Worm (Caenorhabditis elegans) whole organism, L4/young adult: ENCODE data around the gene best-9.
"Not testable (repeated sequence)": the region's sequence is repeated elsewhere in the genome, so short reads cannot be mapped to it uniquely, and the experiment has no call there.

Experiments
- W03F9.2 ChIP-seq: fragments of 150-350 bp; optimal IDR thresholded peaks from 2 replicates; lab custom pipeline; 2014; ENCODE audit warnings: missing biosample characterization, missing genetic modification characterization
- dao-5 ChIP-seq: sonication (generic microtip); optimal IDR thresholded peaks from 2 replicates; lab custom pipeline; 2016; ENCODE audit warnings: missing genotype, missing genetic modification characterization, moderate library complexity, missing compliant biosample characterization
- him-1 ChIP-seq: sonication (generic microtip); optimal IDR thresholded peaks from 2 replicates; lab custom pipeline; 2016; ENCODE audit warnings: missing genotype, missing genetic modification reagents, missing genetic modification characterization, missing compliant biosample characterization

The best-9 gene

ce11 chrIV:6575959-6576727 lies 15.6 kb downstream of the best-9 start:
- TF ChIP-seq him-1 (tag; lab: Kevin White, UChicago) (no peak), dao-5 (tag; lab: Kevin White, UChicago) (no peak), W03F9.2 (tag; lab: Kevin White, UChicago) (no peak)

- TF ChIP-seq him-1 (tag; lab: Kevin White, UChicago) (no peak), W03F9.2 (tag; lab: Kevin White, UChicago) (no peak), dao-5 (tag; lab: Kevin White, UChicago) (no peak)
Measured at ce11 chrIV:6576728-6577101, 16.2 kb downstream of the best-9 start.

- TF ChIP-seq dao-5 (tag; lab: Kevin White, UChicago) (no peak), W03F9.2 (tag; lab: Kevin White, UChicago) (no peak), him-1 (tag; lab: Kevin White, UChicago) (no peak)
Measured at ce11 chrIV:6577914-6578313, 17.4 kb downstream of the best-9 start, which contains the start of gene C43G2.3. TSS of gene C43G2.3 (plus strand) at chrIV:6578214.

- no peak for TF ChIP-seq him-1 (tag; lab: Kevin White, UChicago)
- no peak for TF ChIP-seq W03F9.2 (tag; lab: Kevin White, UChicago)
- TF ChIP-seq dao-5 (tag; lab: Kevin White, UChicago): no peak
Measured at ce11 chrIV:6581658-6582057, 21.1 kb downstream of the best-9 start.

- TF ChIP-seq W03F9.2 (tag; lab: Kevin White, UChicago): no peak
- no peak for TF ChIP-seq him-1 (tag; lab: Kevin White, UChicago)
Measured at ce11 chrIV:6582604-6583003, 22.1 kb downstream of the best-9 start, which contains the start of gene odr-8. TSS of gene odr-8 (minus strand) at chrIV:6582704.

ce11 chrIV:6585397-6585921 lies 24.9 kb downstream of the best-9 start, which contains the start of the genes F38A5.2 and dnj-11:
TSS of gene F38A5.2 (minus strand) at chrIV:6585400.
TSS of gene dnj-11 (plus strand) at chrIV:6585871.
- TF ChIP-seq W03F9.2 (tag; lab: Kevin White, UChicago) (peak; percentile 92), him-1 (tag; lab: Kevin White, UChicago) (peak; percentile 27), dao-5 (tag; lab: Kevin White, UChicago) (no peak)

ce11 chrIV:6588080-6588613 lies 27.6 kb downstream of the best-9 start:
- TF ChIP-seq W03F9.2 (tag; lab: Kevin White, UChicago): no peak
- TF ChIP-seq him-1 (tag; lab: Kevin White, UChicago): no peak
- TF ChIP-seq dao-5 (tag; lab: Kevin White, UChicago): no peak

ce11 chrIV:6590029-6590428 lies 29.5 kb downstream of the best-9 start, which contains the start of the genes lec-11 and irld-7:
TSS of gene lec-11 (minus strand) at chrIV:6590154.
TSS of gene irld-7 (plus strand) at chrIV:6590360.
- TF ChIP-seq dao-5 (tag; lab: Kevin White, UChicago) (no peak), W03F9.2 (tag; lab: Kevin White, UChicago) (no peak), him-1 (tag; lab: Kevin White, UChicago) (no peak)

ce11 chrIV:6591010-6591746 lies 30.6 kb downstream of the best-9 start, which contains the start of the genes nspb-1 and nspb-2:
TSS of gene nspb-1 (minus strand) at chrIV:6591110.
TSS of gene nspb-2 (plus strand) at chrIV:6591696.
- not testable (repeated sequence) for TF ChIP-seq W03F9.2, him-1, dao-5 (tag; lab: Kevin White, UChicago)

- TF ChIP-seq him-1, dao-5, W03F9.2 (tag; lab: Kevin White, UChicago): not testable (repeated sequence)
Measured at ce11 chrIV:6594871-6595270, 34.3 kb downstream of the best-9 start, which contains the start of gene nspb-3. TSS of gene nspb-3 (minus strand) at chrIV:6594971.

ce11 chrIV:6595912-6596311 lies 35.4 kb downstream of the best-9 start, which contains the start of gene F38A5.22:
TSS of gene F38A5.22 (minus strand) at chrIV:6595940.
- TF ChIP-seq dao-5 (tag; lab: Kevin White, UChicago) (no peak), him-1 (tag; lab: Kevin White, UChicago) (no peak), W03F9.2 (tag; lab: Kevin White, UChicago) (no peak)

- TF ChIP-seq dao-5 (tag; lab: Kevin White, UChicago) (no peak), him-1 (tag; lab: Kevin White, UChicago) (no peak), W03F9.2 (tag; lab: Kevin White, UChicago) (no peak)
Measured at ce11 chrIV:6597298-6597697, 36.8 kb downstream of the best-9 start, which contains the start of gene F38A5.6. TSS of gene F38A5.6 (minus strand) at chrIV:6597398.
